Worm (Caenorhabditis elegans): Measurements from ENCODE around the gene psmd-9.
"Not testable (repeated sequence)": the region's sequence is repeated elsewhere in the genome, so short reads cannot be mapped to it uniquely, and the experiment has no call there.

DNA sequence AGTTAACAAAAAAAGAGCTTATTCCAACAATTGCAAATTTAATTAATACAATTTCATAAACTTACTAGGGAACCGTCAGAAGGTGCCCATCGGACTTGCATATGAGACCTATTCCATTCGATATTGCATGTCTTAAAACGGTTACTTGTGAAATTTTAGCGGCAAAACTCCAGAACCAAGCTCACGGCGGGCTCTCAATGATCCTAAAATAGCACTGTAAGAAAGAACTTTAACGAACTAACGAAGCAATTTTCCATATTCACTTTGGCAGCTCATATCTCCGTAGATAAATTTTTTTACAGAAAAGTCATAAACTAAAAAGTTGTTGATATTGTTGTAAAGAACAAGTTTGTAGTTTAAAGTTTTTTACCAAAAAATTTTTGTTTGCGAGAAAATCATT lies 5.8 kb downstream of the psmd-9 start, which contains the start of gene B0252.3:
- TF ChIP-seq blmp-1 (tag; optimal IDR thresholded peaks at IDR 0.05; ENCODE audit: insufficient read depth); snpc-4 (tag; optimal IDR thresholded peaks at IDR 0.05); skn-1 (tag; optimal IDR thresholded peaks at IDR 0.05); ama-1 (optimal IDR thresholded peaks at IDR 0.05); ztf-4 (tag; optimal IDR thresholded peaks at IDR 0.05); zag-1 (tag; optimal IDR thresholded peaks at IDR 0.05): not testable (repeated sequence)

All from whole organism, L2 larva.